Worm (Caenorhabditis elegans): ENCODE results near the gene ndab-2.

Gene ndab-2

DNA sequence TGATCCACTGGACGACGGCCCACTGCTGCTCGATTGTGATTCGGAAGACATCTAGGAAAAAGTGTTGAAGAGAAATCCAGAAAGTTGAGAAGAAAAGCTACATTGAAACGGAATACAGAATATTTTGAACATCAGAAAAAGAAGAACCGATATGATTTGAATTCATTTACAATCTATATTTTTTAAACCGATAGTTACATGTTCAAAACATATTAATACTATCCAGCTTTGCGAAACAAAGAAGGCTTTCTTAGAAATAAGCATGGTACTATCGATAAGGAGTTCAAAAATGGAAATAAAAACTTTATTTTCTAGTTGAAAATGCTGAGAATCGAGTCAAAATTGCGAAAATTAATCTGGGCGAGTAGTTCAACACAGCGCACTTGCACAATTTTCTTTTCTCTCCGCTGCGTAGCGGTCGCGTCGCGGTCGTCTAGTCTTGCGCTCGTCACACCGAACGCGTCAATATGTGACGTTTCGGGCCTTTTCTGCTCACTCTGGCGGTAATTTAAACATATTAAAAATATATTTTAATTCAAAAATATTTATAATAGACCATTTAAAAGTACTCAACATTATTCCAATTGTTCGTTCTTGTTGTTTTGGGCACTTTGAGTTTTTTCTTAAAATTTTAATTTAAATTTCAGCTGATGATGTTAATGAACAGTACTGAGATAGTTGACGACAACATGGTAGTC, 18.3 kb upstream of the ndab-2 start, which contains the start of the genes syf-2 and K04G7.1:
TSS of gene syf-2 (minus strand) at position 51 of the 698 bp plus-strand sequence.
TSS of gene K04G7.1 (plus strand) at position 648 of the 698 bp plus-strand sequence.
- no peak for TF ChIP-seq unc-62 (GFP tag; optimal IDR thresholded peaks at IDR 0.05)

- no peak for TF ChIP-seq unc-62 (GFP tag; optimal IDR thresholded peaks at IDR 0.05)
Measured at ce11 chrIII:7165276-7165675, 15.3 kb upstream of the ndab-2 start.

- no peak for TF ChIP-seq unc-62 (GFP tag; optimal IDR thresholded peaks at IDR 0.05)
Measured at ce11 chrIII:7165816-7166229, 14.7 kb upstream of the ndab-2 start.

- no peak for TF ChIP-seq unc-62 (GFP tag; optimal IDR thresholded peaks at IDR 0.05)
Measured at ce11 chrIII:7166664-7167567, 13.6 kb upstream of the ndab-2 start.

ce11 chrIII:7167568-7167937, 13.0 kb upstream of the ndab-2 start, which contains the start of gene acs-4:
TSS of gene acs-4 (plus strand) at chrIII:7167838.
- TF ChIP-seq unc-62 (GFP tag; optimal IDR thresholded peaks at IDR 0.05), result no peak

DNA sequence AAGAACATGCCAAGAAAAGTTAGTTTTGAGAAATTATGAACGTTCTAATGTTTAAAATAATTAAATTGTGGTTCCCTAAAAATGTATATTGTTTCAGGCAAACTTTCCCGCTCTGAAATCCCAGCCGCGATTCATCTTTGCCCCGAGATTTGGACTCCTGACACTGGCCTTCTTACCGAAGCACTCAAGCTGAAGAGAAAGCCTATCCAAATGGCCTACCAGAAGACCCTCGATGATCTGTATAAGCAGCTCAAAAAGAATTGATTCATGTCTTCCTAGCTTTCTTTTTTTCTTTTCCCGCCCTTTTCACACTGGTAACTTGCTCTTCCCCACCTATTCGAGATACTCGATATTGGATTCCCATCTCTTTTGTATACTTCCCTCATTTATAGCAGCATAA, 10.5 kb upstream of the ndab-2 start:
- TF ChIP-seq unc-62 (GFP tag; optimal IDR thresholded peaks at IDR 0.05), result no peak

DNA sequence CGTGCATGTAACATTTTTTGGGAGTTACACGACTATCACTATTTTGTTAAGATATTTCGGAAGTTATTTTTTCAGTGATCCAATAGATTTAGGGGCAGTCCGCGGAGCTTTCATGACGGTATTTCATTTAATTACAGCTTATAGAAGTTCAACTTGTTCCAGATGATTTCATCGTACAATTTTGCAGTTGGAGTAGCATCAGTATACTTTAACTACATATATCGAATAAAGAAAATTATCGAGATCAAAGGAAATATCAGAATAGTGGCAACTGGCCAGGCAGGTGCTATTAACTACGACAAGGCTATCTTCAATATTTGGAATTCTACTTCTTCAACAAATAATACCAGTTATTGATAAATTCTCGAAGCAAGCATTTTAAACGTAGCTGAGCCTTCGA, 2.1 kb upstream of the ndab-2 start:
- no peak for TF ChIP-seq unc-62 (GFP tag; optimal IDR thresholded peaks at IDR 0.05)

ce11 chrIII:7179538-7180301, 832 bp upstream of the ndab-2 start, which contains the start of the genes rps-14 and rpl-36:
TSS of gene rps-14 (minus strand) at chrIII:7179588.
TSS of gene rpl-36 (plus strand) at chrIII:7180251.
- TF ChIP-seq unc-62 (GFP tag; optimal IDR thresholded peaks at IDR 0.05), result no peak

- no peak for TF ChIP-seq unc-62 (GFP tag; optimal IDR thresholded peaks at IDR 0.05)
Measured at ce11 chrIII:7181822-7182221, 1.3 kb downstream of the ndab-2 start, which contains the start of gene epg-4. TSS of gene epg-4 (plus strand) at chrIII:7182167.

DNA sequence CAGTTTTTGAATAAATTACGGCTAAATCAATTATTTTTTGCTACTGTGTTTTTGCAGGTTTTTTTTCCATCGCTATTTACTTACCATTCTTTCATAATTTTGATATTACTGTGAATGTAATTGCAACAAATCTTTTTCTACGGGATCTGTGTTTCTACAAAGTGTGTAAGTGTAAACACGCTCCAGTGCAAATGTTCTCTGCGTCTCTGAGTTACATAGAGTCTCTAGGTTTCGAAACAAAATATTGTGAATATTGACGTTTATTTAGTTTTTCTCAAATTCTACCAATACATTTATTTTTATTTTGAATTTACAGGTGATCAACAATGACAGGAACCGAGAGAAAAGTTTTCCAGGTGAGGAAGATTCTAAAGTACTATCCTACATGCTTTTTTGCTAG, 3.5 kb downstream of the ndab-2 start, which contains the start of gene yju-2:
TSS of gene yju-2 (plus strand) at position 315 of the 400 bp plus-strand sequence.
- no peak for TF ChIP-seq unc-62 (GFP tag; optimal IDR thresholded peaks at IDR 0.05)

DNA sequence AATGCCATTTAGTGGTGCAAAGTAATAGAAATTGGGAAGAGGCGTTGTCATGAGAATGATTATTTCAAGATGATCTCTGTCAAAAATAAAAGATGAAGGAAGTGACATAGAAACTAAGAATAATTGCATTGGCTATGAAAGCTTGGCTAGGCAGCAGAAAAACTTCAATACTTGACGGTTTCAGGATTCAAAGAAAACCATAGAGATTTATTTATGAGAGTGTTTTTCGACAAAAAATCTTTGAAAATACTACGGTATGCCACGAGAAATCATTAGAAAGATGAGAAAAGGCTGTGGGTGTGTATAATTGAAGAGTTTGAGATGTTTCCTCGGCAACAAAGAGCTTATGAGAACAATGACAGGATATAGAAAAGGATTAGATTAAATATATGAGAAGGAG, 4.9 kb downstream of the ndab-2 start, which contains the start of gene F37C12.14:
TSS of gene F37C12.14 (minus strand) at position 101 of the 400 bp plus-strand sequence.
- TF ChIP-seq unc-62 (GFP tag; optimal IDR thresholded peaks at IDR 0.05), result no peak

- TF ChIP-seq unc-62 (GFP tag; optimal IDR thresholded peaks at IDR 0.05), result no peak
Measured at ce11 chrIII:7188300-7189052, 7.9 kb downstream of the ndab-2 start, which contains the start of the genes F37C12.21 and F37C12.10. TSS of gene F37C12.21 (plus strand) at chrIII:7188357. TSS of gene F37C12.10 (minus strand) at chrIII:7188384.

DNA sequence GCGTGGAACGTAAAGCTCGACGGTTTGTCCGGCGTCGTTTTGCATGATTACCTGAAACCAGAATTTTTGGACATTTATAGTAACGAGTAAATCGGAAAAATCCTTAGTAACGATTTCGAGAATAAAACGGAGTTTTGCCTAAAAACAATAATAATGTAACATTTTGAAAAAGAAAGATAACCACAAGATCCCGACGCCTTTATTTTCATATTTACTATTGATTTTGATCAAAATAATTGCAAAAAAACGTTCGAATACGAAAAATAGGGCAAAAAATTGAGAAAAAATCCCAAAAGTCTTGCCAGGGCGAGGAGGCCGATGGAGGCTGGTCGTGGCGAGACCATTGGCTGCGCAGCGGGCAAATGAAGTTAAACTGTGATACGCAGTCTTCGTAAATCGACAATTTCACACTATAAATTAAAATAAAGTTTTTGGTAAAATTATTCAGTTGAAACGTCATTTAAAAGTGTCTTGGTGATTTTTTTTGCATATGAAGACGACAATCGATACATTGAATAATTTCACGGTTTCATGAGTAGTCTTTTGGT, 9.1 kb downstream of the ndab-2 start, which contains the start of gene rps-21:
TSS of gene rps-21 (minus strand) at position 51 of the 548 bp plus-strand sequence.
- TF ChIP-seq unc-62 (GFP tag; optimal IDR thresholded peaks at IDR 0.05), result no peak
